Worm (Caenorhabditis elegans) whole organism, late embryonic: ENCODE results near the gene tre-5.

Experiments used
- C08G9.2 ChIP-seq: sonication (generic microtip); optimal IDR thresholded peaks from 2 replicates; lab custom pipeline; 2016; ENCODE audit warnings: mild to moderate bottlenecking, missing genetic modification characterization, moderate library complexity, missing compliant biosample characterization
- C38D4.7 ChIP-seq: fragments of 200-800 bp; sonication (Bioruptor generic); optimal IDR thresholded peaks from 2 replicates; lab custom pipeline; 2018; ENCODE audit warnings: mild to moderate bottlenecking, missing genetic modification characterization, moderate library complexity, missing compliant biosample characterization
- K02D7.2 ChIP-seq: sonication (generic microtip); optimal IDR thresholded peaks from 2 replicates; lab custom pipeline; 2017; ENCODE audit warnings: mild to moderate bottlenecking, missing genetic modification characterization, missing compliant biosample characterization
- K09A11.1 ChIP-seq: sonication (generic microtip); optimal IDR thresholded peaks from 2 replicates; lab custom pipeline; 2017; ENCODE audit warnings: antibody characterized with exemption, mild to moderate bottlenecking, missing genetic modification characterization, missing compliant biosample characterization; ENCODE audit not compliant: insufficient read depth
- ama-1 ChIP-seq: fragments of 150-350 bp; optimal IDR thresholded peaks from 2 replicates; lab custom pipeline; 2014
- ceh-14 ChIP-seq: sonication (generic microtip); optimal IDR thresholded peaks from 2 replicates; lab custom pipeline; 2016; ENCODE audit warnings: missing genotype, missing genetic modification characterization, missing compliant biosample characterization
- ceh-2 ChIP-seq: sonication (generic microtip); optimal IDR thresholded peaks from 2 replicates; lab custom pipeline; 2016; ENCODE audit warnings: missing genotype, missing genetic modification characterization, missing compliant biosample characterization
- ceh-24 ChIP-seq: sonication (generic microtip); optimal IDR thresholded peaks from 2 replicates; lab custom pipeline; 2016; ENCODE audit warnings: mild to moderate bottlenecking, missing genetic modification characterization, missing compliant biosample characterization
- ceh-30 ChIP-seq: fragments of 150-350 bp; optimal IDR thresholded peaks from 2 replicates; lab custom pipeline; 2014; ENCODE audit warnings: missing biosample characterization, missing genetic modification characterization
- ceh-34 ChIP-seq: sonication (generic microtip); optimal IDR thresholded peaks from 2 replicates; lab custom pipeline; 2016; ENCODE audit warnings: mild to moderate bottlenecking, missing genetic modification characterization, missing compliant biosample characterization
- ceh-48 ChIP-seq: sonication (generic microtip); optimal IDR thresholded peaks from 2 replicates; lab custom pipeline; 2016; ENCODE audit warnings: missing genetic modification characterization, inconsistent platforms, missing compliant biosample characterization
- ceh-6 ChIP-seq: fragments of 200-800 bp; sonication (Bioruptor generic); optimal IDR thresholded peaks from 2 replicates; lab custom pipeline; 2018; ENCODE audit warnings: mild to moderate bottlenecking, missing genetic modification characterization, missing compliant biosample characterization
- che-1 ChIP-seq: sonication (generic microtip); optimal IDR thresholded peaks from 2 replicates; lab custom pipeline; 2016; ENCODE audit warnings: mild to moderate bottlenecking, missing genetic modification characterization, missing compliant biosample characterization
- dmd-4 ChIP-seq: sonication (generic microtip); optimal IDR thresholded peaks from 2 replicates; lab custom pipeline; 2016; ENCODE audit warnings: borderline replicate concordance, missing genetic modification characterization, missing compliant biosample characterization
- dve-1 ChIP-seq: sonication (generic microtip); optimal IDR thresholded peaks from 2 replicates; lab custom pipeline; 2017; ENCODE audit warnings: antibody characterized with exemption, mild to moderate bottlenecking, missing genetic modification characterization, missing compliant biosample characterization
- elt-2 ChIP-seq: sonication (generic microtip); optimal IDR thresholded peaks from 2 replicates; lab custom pipeline; 2016; ENCODE audit warnings: missing genetic modification reagents, missing genetic modification characterization, missing compliant biosample characterization
- fax-1 ChIP-seq: sonication (generic microtip); optimal IDR thresholded peaks from 2 replicates; lab custom pipeline; 2016; ENCODE audit warnings: missing genotype, missing genetic modification characterization, missing compliant biosample characterization
- fkh-10 ChIP-seq: fragments of 150-350 bp; optimal IDR thresholded peaks from 2 replicates; lab custom pipeline; 2014; ENCODE audit warnings: missing biosample characterization, missing genetic modification reagents, missing genetic modification characterization
- fkh-6 ChIP-seq: sonication (generic microtip); optimal IDR thresholded peaks from 2 replicates; lab custom pipeline; 2016; ENCODE audit warnings: missing genetic modification characterization, missing compliant biosample characterization
- hlh-30 ChIP-seq: sonication (generic microtip); optimal IDR thresholded peaks from 2 replicates; lab custom pipeline; 2017; ENCODE audit warnings: antibody characterized with exemption, missing genetic modification characterization, missing compliant biosample characterization; ENCODE audit not compliant: insufficient read depth
- hlh-6 ChIP-seq: sonication (generic microtip); optimal IDR thresholded peaks from 2 replicates; lab custom pipeline; 2016; ENCODE audit warnings: missing genotype, missing genetic modification characterization, missing compliant biosample characterization
- lim-6 ChIP-seq: sonication (generic microtip); optimal IDR thresholded peaks from 2 replicates; lab custom pipeline; 2016; ENCODE audit warnings: missing genetic modification characterization, missing compliant biosample characterization
- madf-2 ChIP-seq: sonication (generic microtip); optimal IDR thresholded peaks from 2 replicates; lab custom pipeline; 2017; ENCODE audit warnings: missing genetic modification characterization, missing compliant biosample characterization
- nhr-11 ChIP-seq: fragments of 150-350 bp; optimal IDR thresholded peaks from 2 replicates; lab custom pipeline; 2014; ENCODE audit warnings: missing biosample characterization, missing genetic modification characterization
- nhr-232 ChIP-seq: sonication (generic microtip); optimal IDR thresholded peaks from 2 replicates; lab custom pipeline; 2016; ENCODE audit warnings: missing genetic modification characterization, missing compliant biosample characterization
- odd-2 ChIP-seq: sonication (generic microtip); optimal IDR thresholded peaks from 2 replicates; lab custom pipeline; 2017; ENCODE audit warnings: antibody characterized with exemption, mild to moderate bottlenecking, missing genetic modification characterization, missing compliant biosample characterization
- pag-3 ChIP-seq: sonication (generic microtip); optimal IDR thresholded peaks from 2 replicates; lab custom pipeline; 2016; ENCODE audit warnings: missing compliant biosample characterization, missing genetic modification characterization, borderline replicate concordance
- pha-4 ChIP-seq: fragments of 150-350 bp; optimal IDR thresholded peaks from 2 replicates; lab custom pipeline; 2018; ENCODE audit warnings: missing biosample characterization, missing genetic modification reagents, missing genetic modification characterization
- pqm-1 ChIP-seq: sonication (generic microtip); optimal IDR thresholded peaks from 2 replicates; lab custom pipeline; 2016; ENCODE audit warnings: missing genetic modification characterization, missing compliant biosample characterization
- sdc-2 ChIP-seq: sonication (generic microtip); optimal IDR thresholded peaks from 2 replicates; lab custom pipeline; 2016; ENCODE audit warnings: missing genotype, missing genetic modification characterization, missing compliant biosample characterization
- sox-2 ChIP-seq: fragments of 200-800 bp; sonication (Bioruptor generic); IDR thresholded peaks from 2 replicates; pipeline ENCODE4 v1.3.6; 2022; ENCODE audit warnings: missing genetic modification reagents, missing genetic modification characterization, missing compliant biosample characterization
- sox-4 ChIP-seq: sonication (generic microtip); optimal IDR thresholded peaks from 2 replicates; lab custom pipeline; 2017; ENCODE audit warnings: mild to moderate bottlenecking, missing genetic modification characterization, inconsistent platforms, missing compliant biosample characterization
- tbx-2 ChIP-seq: sonication (generic microtip); optimal IDR thresholded peaks from 2 replicates; lab custom pipeline; 2016; ENCODE audit warnings: missing genetic modification characterization, missing compliant biosample characterization
- ttx-3 ChIP-seq: sonication (generic microtip); optimal IDR thresholded peaks from 2 replicates; lab custom pipeline; 2016; ENCODE audit warnings: missing genetic modification reagents, missing genetic modification characterization, missing compliant biosample characterization
- unc-3 ChIP-seq, 2 experiments: fragments of 200-800 bp in 1 of 2; sonication (Bioruptor generic) in 1 of 2; sonication (generic microtip) in 1 of 2; conservative IDR thresholded peaks in 1 of 2; optimal IDR thresholded peaks in 1 of 2; 2 replicates each; pipeline versions ENCODE4 v1.3.6 to Lab custom; 2016 to 2022; ENCODE audit warnings: missing compliant biosample characterization in 2 of 2, missing genetic modification characterization in 2 of 2, missing genetic modification reagents in 1 of 2
- unc-42 ChIP-seq: sonication (generic microtip); optimal IDR thresholded peaks from 2 replicates; lab custom pipeline; 2016; ENCODE audit warnings: missing genotype, missing genetic modification characterization, missing compliant biosample characterization
- unc-55 ChIP-seq: sonication (generic microtip); optimal IDR thresholded peaks from 2 replicates; lab custom pipeline; 2017; ENCODE audit warnings: missing biosample characterization, missing genetic modification reagents, missing genetic modification characterization
- ztf-16 ChIP-seq: sonication (generic microtip); optimal IDR thresholded peaks from 2 replicates; lab custom pipeline; 2017; ENCODE audit warnings: missing genetic modification characterization, missing compliant biosample characterization

Gene tre-5

DNA sequence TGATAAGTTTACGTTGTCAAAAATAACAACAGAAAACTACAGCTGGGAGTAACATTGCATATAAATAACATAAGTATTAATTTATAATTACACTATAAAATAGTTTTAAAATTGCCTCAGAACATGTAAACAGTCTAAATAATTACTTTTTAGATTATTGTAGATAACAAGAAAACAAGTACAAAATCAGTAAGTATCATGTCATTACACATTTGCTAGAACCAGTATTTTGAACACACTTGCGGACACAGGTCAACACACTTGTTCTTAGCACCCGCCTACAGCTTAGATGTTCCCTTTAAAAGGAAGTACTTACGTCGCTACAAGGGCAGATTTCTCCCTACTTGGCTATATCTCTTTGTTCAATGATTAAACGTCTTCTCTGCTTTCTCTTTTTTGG lies 21.2 kb downstream of the tre-5 start, which contains the start of gene F23F1.2:
F23F1.2 (plus strand) TSS at position 301 of the 400 bp plus-strand sequence.
- TF ChIP-seq fkh-10 (no peak), ceh-14 (no peak), K09A11.1 (tag; lab: Kevin White, UChicago) (no peak)

DNA sequence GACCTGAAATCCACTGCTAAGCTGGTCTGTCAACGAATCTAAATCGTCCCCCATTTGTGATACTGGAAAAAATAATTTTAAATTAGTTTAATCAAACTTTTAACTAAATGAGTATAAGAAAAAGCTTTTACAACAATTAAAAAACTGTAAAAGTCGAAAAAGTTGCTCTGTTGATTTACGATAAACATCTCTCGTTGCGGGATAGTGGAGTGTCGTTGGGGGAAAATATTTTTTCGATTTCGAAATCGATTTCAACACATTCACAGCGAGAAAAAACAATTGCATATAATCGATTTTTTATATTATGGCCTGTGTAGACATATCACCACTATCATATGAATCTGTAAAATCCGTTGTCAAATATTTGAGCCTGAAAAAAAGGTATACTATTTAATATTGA lies 23.6 kb downstream of the tre-5 start, which contains the start of the genes F23F1.5 and fbxc-54:
F23F1.5 (minus strand) TSS at position 64 of the 400 bp plus-strand sequence.
fbxc-54 (plus strand) TSS at position 199 of the 400 bp plus-strand sequence.
- TF ChIP-seq K02D7.2 (tag; lab: Kevin White, UChicago) (no peak), ceh-2 (tag; lab: Kevin White, UChicago) (no peak), nhr-11 (no peak), ceh-34 (no peak), ttx-3 (tag; lab: Kevin White, UChicago) (no peak), nhr-232 (tag; lab: Kevin White, UChicago) (no peak), madf-2 (tag; lab: Kevin White, UChicago) (no peak), sox-2 (GFP tag; lab: Robert Waterston, UW) (no peak), sox-4 (tag; lab: Kevin White, UChicago) (no peak), che-1 (tag; lab: Kevin White, UChicago) (no peak), pha-4 (tag; lab: Kevin White, UChicago) (no peak), fkh-6 (tag; lab: Kevin White, UChicago) (no peak)

DNA sequence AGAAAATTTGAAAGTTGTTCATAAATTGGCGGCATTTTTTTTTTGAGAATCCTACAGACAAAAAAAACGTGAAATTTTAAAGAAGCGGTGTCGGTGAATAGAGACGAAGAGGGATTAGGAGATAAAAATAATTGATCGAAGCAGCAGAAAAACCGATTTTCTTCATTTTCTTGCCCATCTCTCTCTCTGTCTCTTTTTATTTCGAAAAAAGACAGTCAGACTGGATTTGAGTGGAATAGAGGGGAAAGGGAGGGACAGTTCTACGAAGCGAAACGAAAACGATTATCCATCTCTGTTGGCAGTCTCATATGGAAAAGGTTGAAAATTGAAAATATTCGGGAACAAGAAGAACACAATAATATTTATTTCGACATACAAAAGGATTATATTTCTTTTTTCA lies 25.5 kb downstream of the tre-5 start:
- TF ChIP-seq ceh-30 (no peak), ttx-3 (tag; lab: Kevin White, UChicago) (no peak), tbx-2 (tag; lab: Kevin White, UChicago) (no peak), unc-3 (GFP tag; conservative IDR thresholded peaks at IDR 0.05; lab: Robert Waterston, UW) (no peak), unc-3 (tag; optimal IDR thresholded peaks at IDR 0.05; lab: Kevin White, UChicago) (no peak), pqm-1 (tag; lab: Kevin White, UChicago) (no peak), C38D4.7 (GFP tag; lab: Kevin White, UChicago) (no peak), dmd-4 (tag; lab: Kevin White, UChicago) (no peak), sdc-2 (tag; lab: Kevin White, UChicago) (no peak), unc-55 (GFP tag; lab: Kevin White, UChicago) (no peak), dve-1 (no peak), C08G9.2 (tag; lab: Kevin White, UChicago) (no peak), odd-2 (tag; lab: Kevin White, UChicago) (no peak), ama-1 (lab: Kevin White, UChicago) (no peak), hlh-6 (tag; lab: Kevin White, UChicago) (no peak), madf-2 (tag; lab: Kevin White, UChicago) (no peak), ceh-2 (tag; lab: Kevin White, UChicago) (no peak), hlh-30 (tag; lab: Kevin White, UChicago) (no peak), lim-6 (tag; lab: Kevin White, UChicago) (no peak), ceh-24 (no peak), ceh-34 (no peak)

DNA sequence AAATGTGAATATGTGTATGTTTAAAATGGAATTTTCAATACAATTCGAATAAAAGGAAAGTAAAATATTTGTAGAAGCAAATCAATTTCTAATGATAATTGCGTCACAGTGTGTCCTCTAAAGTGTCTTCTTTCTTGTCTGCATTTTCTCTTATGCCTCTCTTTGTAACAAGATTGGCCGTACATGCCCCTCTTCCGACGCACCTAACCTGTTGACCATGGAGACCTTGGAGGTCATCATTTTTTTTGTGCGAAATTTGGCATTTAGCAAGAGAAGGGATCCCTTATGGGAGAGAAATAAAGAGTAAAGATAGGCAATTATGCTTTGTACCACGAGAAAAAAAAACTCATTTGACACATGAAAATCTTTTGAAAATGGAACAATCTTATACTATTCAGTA lies 26.8 kb downstream of the tre-5 start, which contains the start of gene F23F1.4:
F23F1.4 (minus strand) TSS at position 141 of the 400 bp plus-strand sequence.
- TF ChIP-seq fkh-6 (tag; lab: Kevin White, UChicago) (no peak), unc-55 (GFP tag; lab: Kevin White, UChicago) (no peak), ceh-30 (no peak), K09A11.1 (tag; lab: Kevin White, UChicago) (no peak), ztf-16 (tag; lab: Kevin White, UChicago) (no peak), fkh-10 (no peak), pqm-1 (tag; lab: Kevin White, UChicago) (no peak), fax-1 (tag; lab: Kevin White, UChicago) (no peak), nhr-232 (tag; lab: Kevin White, UChicago) (no peak), ceh-48 (tag; lab: Kevin White, UChicago) (no peak), pag-3 (tag; lab: Kevin White, UChicago) (no peak), ceh-6 (GFP tag; lab: Kevin White, UChicago) (no peak), unc-42 (tag; lab: Kevin White, UChicago) (no peak), elt-2 (tag; lab: Kevin White, UChicago) (no peak)
- TF ChIP-seq, all 69 proteins: peak for 0
